Fruit fly (Drosophila melanogaster) whole organism, embryonic: ENCODE results near the gene CG9302.

ENCODE experiments used
- CG10274 ChIP-seq: fragments of 200-800 bp; sonication (Bioruptor generic); optimal IDR thresholded peaks from 3 replicates; lab custom pipeline; 2017; ENCODE audit warnings: missing biosample characterization, mild to moderate bottlenecking, missing genetic modification characterization
- CG10431 ChIP-seq: fragments of 200-800 bp; sonication (Bioruptor generic); optimal IDR thresholded peaks from 3 replicates; lab custom pipeline; 2018; ENCODE audit warnings: missing biosample characterization, mild to moderate bottlenecking, missing genetic modification characterization
- CG10543 ChIP-seq: fragments of 200-800 bp; sonication (Bioruptor generic); optimal IDR thresholded peaks from 3 replicates; lab custom pipeline; 2017; ENCODE audit warnings: missing biosample characterization, mild to moderate bottlenecking, missing genetic modification characterization, moderate library complexity
- CG11398 ChIP-seq: fragments of 200-800 bp; sonication (Bioruptor generic); optimal IDR thresholded peaks from 2 replicates; lab custom pipeline; 2016; ENCODE audit warnings: missing biosample characterization, missing genetic modification characterization
- CG11504 ChIP-seq: fragments of 200-800 bp; sonication (Bioruptor generic); optimal IDR thresholded peaks from 3 replicates; lab custom pipeline; 2019; ENCODE audit warnings: missing biosample characterization, mild to moderate bottlenecking, missing genetic modification characterization, moderate library complexity
- CG12769 ChIP-seq: fragments of 200-800 bp; sonication (Bioruptor generic); optimal IDR thresholded peaks from 2 replicates; lab custom pipeline; 2019; ENCODE audit warnings: missing biosample characterization, mild to moderate bottlenecking, missing genetic modification characterization, moderate library complexity
- CG13287 ChIP-seq: fragments of 200-800 bp; sonication (Bioruptor generic); IDR thresholded peaks from 2 replicates; pipeline ENCODE4 v1.3.6; 2022; ENCODE audit warnings: missing biosample characterization, missing genetic modification characterization; ENCODE audit not compliant: partially characterized antibody
- CG13775 ChIP-seq: fragments of 200-800 bp; sonication (Bioruptor generic); optimal IDR thresholded peaks from 3 replicates; lab custom pipeline; 2017; ENCODE audit warnings: missing biosample characterization, mild to moderate bottlenecking, missing genetic modification characterization
- CG14014 ChIP-seq: fragments of 200-800 bp; sonication (Bioruptor generic); IDR thresholded peaks from 2 replicates; pipeline ENCODE4 v1.3.6; 2022; ENCODE audit warnings: missing biosample characterization, missing genetic modification characterization
- CG15269 ChIP-seq: fragments of 200-800 bp; sonication (Bioruptor generic); optimal IDR thresholded peaks from 2 replicates; lab custom pipeline; 2018; ENCODE audit warnings: missing biosample characterization, mild to moderate bottlenecking, missing genetic modification characterization, moderate library complexity
- CG15601 ChIP-seq: fragments of 200-800 bp; sonication (Bioruptor generic); optimal IDR thresholded peaks from 3 replicates; lab custom pipeline; 2019; ENCODE audit warnings: missing biosample characterization, mild to moderate bottlenecking, missing genetic modification characterization, moderate library complexity
- CG18011 ChIP-seq: fragments of 200-800 bp; sonication (Bioruptor generic); optimal IDR thresholded peaks from 2 replicates; lab custom pipeline; 2017; ENCODE audit warnings: missing biosample characterization, missing genetic modification characterization, mild to moderate bottlenecking, moderate library complexity, missing genotype
- CG18619 ChIP-seq: fragments of 200-800 bp; sonication (Bioruptor generic); optimal IDR thresholded peaks from 3 replicates; lab custom pipeline; 2017; ENCODE audit warnings: missing biosample characterization, mild to moderate bottlenecking, missing genetic modification characterization
- CG18764 ChIP-seq: fragments of 200-800 bp; sonication (Bioruptor generic); optimal IDR thresholded peaks from 3 replicates; lab custom pipeline; 2016; ENCODE audit warnings: missing biosample characterization, missing genetic modification characterization
- CG30020 ChIP-seq: fragments of 200-800 bp; optimal IDR thresholded peaks from 2 replicates; lab custom pipeline; 2019; ENCODE audit warnings: missing biosample characterization, mild to moderate bottlenecking, missing genetic modification characterization, moderate library complexity
- CG6254 ChIP-seq: fragments of 200-800 bp; sonication (Bioruptor generic); optimal IDR thresholded peaks from 3 replicates; lab custom pipeline; 2017; ENCODE audit warnings: mild to moderate bottlenecking, missing biosample characterization, missing genetic modification reagents, missing genetic modification characterization
- CG6272 ChIP-seq: fragments of 200-800 bp; sonication (Bioruptor generic); IDR thresholded peaks from 2 replicates; pipeline ENCODE4 v1.3.6; 2022; ENCODE audit warnings: missing biosample characterization, missing genetic modification characterization
- CG7987 ChIP-seq: fragments of 200-800 bp; sonication (Bioruptor generic); optimal IDR thresholded peaks from 2 replicates; lab custom pipeline; 2018; ENCODE audit warnings: missing biosample characterization, mild to moderate bottlenecking, missing genetic modification characterization, moderate library complexity
- CG8281 ChIP-seq: fragments of 200-800 bp; sonication (Bioruptor generic); optimal IDR thresholded peaks from 2 replicates; lab custom pipeline; 2018; ENCODE audit warnings: missing biosample characterization, mild to moderate bottlenecking, missing genetic modification characterization, moderate library complexity
- CG9817 ChIP-seq: fragments of 200-800 bp; sonication (Bioruptor generic); optimal IDR thresholded peaks from 2 replicates; lab custom pipeline; 2018; ENCODE audit warnings: missing biosample characterization, mild to moderate bottlenecking, missing genetic modification characterization, moderate library complexity
- D19B ChIP-seq: fragments of 200-800 bp; sonication (Bioruptor generic); optimal IDR thresholded peaks from 2 replicates; lab custom pipeline; 2017; ENCODE audit warnings: missing biosample characterization, mild to moderate bottlenecking, missing genetic modification characterization
- Dref ChIP-seq: fragments of 200-800 bp; sonication (Bioruptor generic); IDR thresholded peaks from 2 replicates; pipeline ENCODE4 v1.3.6; 2022; ENCODE audit warnings: missing biosample characterization, missing genetic modification characterization
- Hr51 ChIP-seq, 2 experiments: fragments of 200-800 bp; sonication (Bioruptor generic); optimal IDR thresholded peaks; 2 replicates in 1 of 2; 3 replicates in 1 of 2; lab custom pipeline; 2016 to 2018; ENCODE audit warnings: missing biosample characterization in 2 of 2, missing genetic modification characterization in 2 of 2, mild to moderate bottlenecking in 1 of 2, moderate library complexity in 1 of 2
- Max ChIP-seq: fragments of 200-800 bp; sonication (Bioruptor generic); optimal IDR thresholded peaks from 2 replicates; lab custom pipeline; 2016; ENCODE audit warnings: missing biosample characterization, mild to moderate bottlenecking, missing genetic modification characterization
- Nf-YB ChIP-seq: fragments of 200-800 bp; sonication (Bioruptor generic); optimal IDR thresholded peaks from 3 replicates; lab custom pipeline; 2019; ENCODE audit warnings: missing biosample characterization, mild to moderate bottlenecking, missing genetic modification characterization, moderate library complexity
- PHDP ChIP-seq: fragments of 200-800 bp; sonication (Bioruptor generic); optimal IDR thresholded peaks from 3 replicates; lab custom pipeline; 2018; ENCODE audit warnings: missing biosample characterization, mild to moderate bottlenecking, missing genetic modification characterization, moderate library complexity
- Rfx ChIP-seq: fragments of 200-800 bp; sonication (Bioruptor generic); IDR thresholded peaks from 2 replicates; pipeline ENCODE4 v1.3.6; 2022; ENCODE audit warnings: missing biosample characterization, missing genetic modification characterization
- bigmax ChIP-seq: fragments of 200-800 bp; sonication (Bioruptor generic); optimal IDR thresholded peaks from 2 replicates; lab custom pipeline; 2018; ENCODE audit warnings: missing biosample characterization, mild to moderate bottlenecking, missing genetic modification characterization
- bowl ChIP-seq: fragments of 200-800 bp; sonication (Bioruptor generic); IDR thresholded peaks from 2 replicates; pipeline ENCODE4 v1.3.6; 2022; ENCODE audit warnings: missing biosample characterization, missing genetic modification characterization
- ci ChIP-seq: fragments of 200-800 bp; sonication (Bioruptor generic); IDR thresholded peaks from 3 replicates; pipeline ENCODE4 v1.3.6; 2022; ENCODE audit warnings: missing biosample characterization, missing genetic modification characterization
- crp ChIP-seq, 2 experiments: fragments of 200-800 bp; sonication (Bioruptor generic); optimal IDR thresholded peaks; 2 replicates in 1 of 2; 3 replicates in 1 of 2; lab custom pipeline; 2017; ENCODE audit warnings: missing biosample characterization in 2 of 2, missing genetic modification characterization in 2 of 2, mild to moderate bottlenecking in 1 of 2, moderate library complexity in 1 of 2
- cwo ChIP-seq: fragments of 200-800 bp; sonication (Bioruptor generic); optimal IDR thresholded peaks from 3 replicates; lab custom pipeline; 2017; ENCODE audit warnings: missing biosample characterization, missing genetic modification characterization, mild to moderate bottlenecking, moderate library complexity, missing genetic modification reagents
- ewg ChIP-seq: fragments of 200-800 bp; sonication (Bioruptor generic); optimal IDR thresholded peaks from 3 replicates; lab custom pipeline; 2017; ENCODE audit warnings: mild to moderate bottlenecking, missing biosample characterization, missing genetic modification reagents, missing genetic modification characterization
- gcm ChIP-seq: fragments of 200-800 bp; sonication (Bioruptor generic); optimal IDR thresholded peaks from 2 replicates; lab custom pipeline; 2019; ENCODE audit warnings: missing biosample characterization, mild to moderate bottlenecking, missing genetic modification characterization, moderate library complexity
- her ChIP-seq: fragments of 200-800 bp; sonication (Bioruptor generic); optimal IDR thresholded peaks from 2 replicates; lab custom pipeline; 2016; ENCODE audit warnings: missing biosample characterization, missing genetic modification characterization
- insv ChIP-seq, 2 experiments: fragments of 200-800 bp; sonication (Bioruptor generic); optimal IDR thresholded peaks; 3 replicates each; lab custom pipeline; 2016 to 2018; ENCODE audit warnings: missing biosample characterization in 2 of 2, missing genetic modification characterization in 2 of 2
- lab ChIP-seq: fragments of 200-800 bp; sonication (Bioruptor generic); optimal IDR thresholded peaks from 3 replicates; lab custom pipeline; 2017; ENCODE audit warnings: missing biosample characterization, missing genetic modification characterization, mild to moderate bottlenecking, moderate library complexity, missing genetic modification reagents
- pzg ChIP-seq: fragments of 200-800 bp; sonication (Bioruptor generic); optimal IDR thresholded peaks from 3 replicates; lab custom pipeline; 2018; ENCODE audit warnings: missing biosample characterization, mild to moderate bottlenecking, missing genetic modification characterization, moderate library complexity
- seq ChIP-seq: fragments of 200-800 bp; sonication (Bioruptor generic); IDR thresholded peaks from 2 replicates; pipeline ENCODE4 v1.3.6; 2022; ENCODE audit warnings: missing biosample characterization, missing genetic modification characterization
- shn ChIP-seq: fragments of 200-800 bp; sonication (Bioruptor generic); optimal IDR thresholded peaks from 3 replicates; lab custom pipeline; 2016; ENCODE audit warnings: missing biosample characterization, missing genetic modification characterization
- sisA ChIP-seq: fragments of 200-800 bp; sonication (Bioruptor generic); IDR thresholded peaks from 2 replicates; pipeline ENCODE4 v1.3.6; 2022; ENCODE audit warnings: missing biosample characterization, missing genetic modification characterization
- sob ChIP-seq: fragments of 200-800 bp; sonication (Bioruptor generic); IDR thresholded peaks from 2 replicates; pipeline ENCODE4 v1.3.6; 2022; ENCODE audit warnings: missing biosample characterization, missing genetic modification characterization
- sqz ChIP-seq: fragments of 200-800 bp; sonication (Bioruptor generic); optimal IDR thresholded peaks from 3 replicates; lab custom pipeline; 2018; ENCODE audit warnings: missing biosample characterization, mild to moderate bottlenecking, missing genetic modification characterization
- tgo ChIP-seq: fragments of 200-800 bp; sonication (Bioruptor generic); IDR thresholded peaks from 3 replicates; pipeline ENCODE4 v1.3.6; 2022; ENCODE audit warnings: missing biosample characterization, missing genetic modification characterization
- vvl ChIP-seq: fragments of 200-800 bp; sonication (Bioruptor generic); IDR thresholded peaks from 2 replicates; pipeline ENCODE4 v1.3.6; 2022; ENCODE audit warnings: missing biosample characterization, missing genetic modification characterization
- zen2 ChIP-seq: fragments of 200-800 bp; sonication (Bioruptor generic); IDR thresholded peaks from 3 replicates; pipeline ENCODE4 v1.3.6; 2022; ENCODE audit warnings: missing biosample characterization, missing genetic modification characterization; ENCODE audit not compliant: partially characterized antibody

CG9302 gene

DNA sequence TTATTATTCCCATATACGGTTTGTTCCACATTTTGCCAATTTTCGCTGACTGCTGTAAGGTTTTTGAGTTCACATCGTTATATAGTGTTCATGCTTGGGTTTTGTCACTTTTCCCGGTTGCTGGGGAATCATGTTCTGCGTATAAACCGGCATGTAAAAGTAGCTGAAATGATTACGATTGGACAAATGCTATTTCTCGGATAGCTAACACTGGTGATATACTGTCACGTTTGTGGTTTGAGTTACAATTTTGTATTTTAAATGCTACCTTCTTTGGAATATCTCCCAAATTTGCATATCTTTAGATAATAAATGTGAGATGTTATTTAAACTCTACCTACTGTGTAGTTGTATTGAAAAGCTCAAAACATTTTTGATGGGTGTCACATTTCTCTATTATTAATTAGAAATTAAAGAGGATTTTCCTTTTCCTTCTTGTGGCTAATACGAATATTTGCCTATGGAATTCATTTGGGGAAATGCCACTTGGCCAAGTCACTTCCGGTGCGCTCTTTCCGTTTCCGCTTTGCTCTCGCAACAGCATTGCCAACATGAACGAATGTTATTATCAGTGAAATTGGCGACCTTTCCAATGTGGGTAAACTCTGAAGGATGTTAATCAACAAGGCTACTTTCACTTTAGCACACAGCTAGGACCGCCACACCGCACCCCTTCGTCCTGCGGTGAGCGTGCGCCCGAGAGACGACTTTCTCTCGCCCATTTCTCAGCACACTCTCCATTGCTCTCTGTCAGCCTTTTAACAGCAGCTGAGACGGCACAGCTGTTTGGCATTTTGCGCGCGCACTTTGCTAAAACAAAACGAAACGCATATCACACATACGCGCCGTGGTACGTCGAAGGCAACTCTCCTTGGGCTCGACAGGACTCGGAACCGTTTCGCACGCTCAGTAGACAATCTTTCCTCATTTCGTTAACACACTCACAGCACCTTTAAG lies 36.5 kb upstream of the CG9302 start, which contains the start of the genes CG16956, CG42784 and CG43850 (continued):
- TF ChIP-seq Hr51 (GFP tag; optimal IDR thresholded peaks at IDR 0.05; lab: Kevin White, UChicago) = peak in 1 of 2 experiments; percentile 69
- TF ChIP-seq CG18764 (GFP tag; lab: Kevin White, UChicago) = no peak
- peak; percentile 66 for TF ChIP-seq PHDP (tag; lab: Kevin White, UChicago)
- no peak for TF ChIP-seq CG15601 (tag; lab: Kevin White, UChicago)
- no peak for TF ChIP-seq CG10431 (GFP tag; lab: Kevin White, UChicago)
- TF ChIP-seq CG14014 (GFP tag; lab: Robert Waterston, UW) = no peak
- TF ChIP-seq zen2 = no peak
- no peak for TF ChIP-seq CG11398
- TF ChIP-seq CG12769 (tag; lab: Kevin White, UChicago) = no peak
- no peak for TF ChIP-seq sisA
- peak; percentile 86 for TF ChIP-seq CG7987 (GFP tag; lab: Kevin White, UChicago)
- TF ChIP-seq ewg (GFP tag; lab: Kevin White, UChicago) = peak; percentile 89
- peak; percentile 66 for TF ChIP-seq CG15269 (tag; lab: Kevin White, UChicago)
- TF ChIP-seq CG6272 (GFP tag; lab: Robert Waterston, UW) = no peak
- peak; percentile 85 for TF ChIP-seq ci (GFP tag; lab: Robert Waterston, UW)
- peak; percentile 23 for TF ChIP-seq CG10274 (GFP tag; lab: Kevin White, UChicago)
- TF ChIP-seq vvl (GFP tag; lab: Robert Waterston, UW) = 0 out of 2 replicates have a peak, but pooled peaks have one; percentile 60
- peak; percentile 69 for TF ChIP-seq Rfx (GFP tag; lab: Robert Waterston, UW)
- peak; percentile 23 for TF ChIP-seq CG13287 (GFP tag; lab: Robert Waterston, UW)
- peak in 1 of 2 experiments; percentile 49 for TF ChIP-seq insv (GFP tag; optimal IDR thresholded peaks at IDR 0.05; lab: Kevin White, UChicago)
- TF ChIP-seq CG13775 (GFP tag; lab: Kevin White, UChicago) = peak; percentile 56
- TF ChIP-seq D19B = peak; percentile 32
- peak; percentile 56 for TF ChIP-seq cwo (GFP tag; lab: Kevin White, UChicago)
- TF ChIP-seq Nf-YB (GFP tag; lab: Kevin White, UChicago) = peak; percentile 18
- TF ChIP-seq CG8281 (tag; lab: Kevin White, UChicago) = peak; percentile 11
- no peak for TF ChIP-seq CG6254
- peak; percentile 57 for TF ChIP-seq bigmax (GFP tag; lab: Kevin White, UChicago)
- TF ChIP-seq tgo (GFP tag; lab: Robert Waterston, UW) = no peak; the same call in 2 of the 3 replicates
- TF ChIP-seq CG10543 (GFP tag; lab: Kevin White, UChicago) = peak; percentile 83
- peak; percentile 42; the same call in 1 of the 2 replicates for TF ChIP-seq bowl (GFP tag; lab: Robert Waterston, UW)
- TF ChIP-seq CG9817 (tag; lab: Kevin White, UChicago) = peak; percentile 44
- TF ChIP-seq CG30020 = no peak
- TF ChIP-seq gcm (GFP tag; lab: Kevin White, UChicago) = no peak
- TF ChIP-seq her (GFP tag; lab: Kevin White, UChicago) = peak; percentile 42
- no peak for TF ChIP-seq shn (GFP tag; lab: Kevin White, UChicago)
- TF ChIP-seq lab (GFP tag; lab: Kevin White, UChicago) = peak; percentile 94
- TF ChIP-seq CG18011 = peak; percentile 13
- TF ChIP-seq Max = no peak
- peak; percentile 26 for TF ChIP-seq sqz
- TF ChIP-seq sob = 0 out of 2 replicates have a peak, but pooled peaks have one; percentile 45
- peak; percentile 53; the same call in 1 of the 2 replicates for TF ChIP-seq seq (GFP tag; lab: Robert Waterston, UW)
- peak in 1 of 2 experiments; percentile 42 for TF ChIP-seq crp (GFP tag; optimal IDR thresholded peaks at IDR 0.05; lab: Kevin White, UChicago)
- TF ChIP-seq CG11504 (tag; lab: Kevin White, UChicago) = peak; percentile 57
- TF ChIP-seq pzg (GFP tag; lab: Kevin White, UChicago) = peak; percentile 19
- no peak for TF ChIP-seq Dref (GFP tag; lab: Robert Waterston, UW)
- TF ChIP-seq CG18619 (GFP tag; lab: Kevin White, UChicago) = peak; percentile 69
